ENCODE assay signal across 5 worm cellular contexts in the genomic region with DNA sequence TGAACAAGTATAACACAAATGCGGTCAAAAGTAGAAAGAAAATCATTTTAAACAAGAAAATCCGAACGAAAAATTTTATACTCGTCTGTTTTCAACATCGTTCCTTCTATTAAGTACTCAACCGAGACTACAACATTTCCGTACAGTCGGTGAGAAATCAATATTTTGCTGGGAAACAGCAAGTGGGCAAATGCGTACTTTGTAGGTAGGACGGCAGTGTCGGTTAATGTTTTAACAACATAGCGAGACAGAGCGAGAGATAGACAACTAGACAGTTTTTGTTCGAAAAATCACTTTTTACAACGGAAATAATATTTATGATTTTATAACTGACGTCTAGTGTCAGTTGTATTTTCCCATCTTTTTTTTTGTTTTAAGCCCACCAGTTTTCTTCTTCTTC.
TF ChIP-seq lines count a peak whose summit lies in the region.

cyp-33A1 (minus strand) TSS at position 72 of the 400 bp plus-strand sequence.

TF ChIP-seq in whole organism, L1 larva, 84 proteins besides CTCF, POLR2A, EP300 and RAD21 (continues in another document):
- TF ChIP-seq nhr-19 (GFP tag; conservative IDR thresholded peaks at IDR 0.05; lab: Robert Waterston, UW) (peak; percentile 16; the same call in 1 of the 2 replicates), hpl-2 (GFP tag; optimal IDR thresholded peaks at IDR 0.05; lab: Kevin White, UChicago) (no peak), aly-2 (tag; optimal IDR thresholded peaks at IDR 0.05; lab: Kevin White, UChicago) (no peak), nhr-90 (tag; optimal IDR thresholded peaks at IDR 0.05; lab: Kevin White, UChicago; ENCODE audit: poor library complexity) (peak; percentile 20), unc-30 (tag; optimal IDR thresholded peaks at IDR 0.05; lab: Kevin White, UChicago) (no peak), mdl-1 (tag; optimal IDR thresholded peaks at IDR 0.05; lab: Kevin White, UChicago) (peak in 1 of 2 experiments; percentile 16), dpl-1 (GFP tag; optimal IDR thresholded peaks at IDR 0.05; lab: Kevin White, UChicago) (no peak), unc-98 (GFP tag; IDR thresholded peaks at IDR 0.05; lab: Robert Waterston, UW) (no peak), egl-27 (tag; optimal IDR thresholded peaks at IDR 0.05; lab: Kevin White, UChicago) (no peak), isw-1 (GFP tag; IDR thresholded peaks at IDR 0.05; lab: Robert Waterston, UW) (no peak), nhr-20 (tag; optimal IDR thresholded peaks at IDR 0.05; lab: Kevin White, UChicago) (peak; percentile 75), aha-1 (tag; optimal IDR thresholded peaks at IDR 0.05; lab: Kevin White, UChicago) (no peak), nhr-85 (tag; lab: Kevin White, UChicago) (peak; percentile 81), elt-2 (tag; optimal IDR thresholded peaks at IDR 0.05; lab: Kevin White, UChicago) (peak; percentile 8), unc-130 (tag; optimal IDR thresholded peaks at IDR 0.05; lab: Kevin White, UChicago) (no peak), nhr-84 (tag; optimal IDR thresholded peaks at IDR 0.05; lab: Kevin White, UChicago) (no peak), nhr-47 (tag; optimal IDR thresholded peaks at IDR 0.05; lab: Kevin White, UChicago) (no peak), ztf-4 (tag; optimal IDR thresholded peaks at IDR 0.05; lab: Kevin White, UChicago) (no peak)

TF ChIP-seq in whole organism, L2 larva, 48 proteins besides CTCF, POLR2A, EP300 and RAD21:
- TF ChIP-seq nhr-10 (tag; optimal IDR thresholded peaks at IDR 0.05; lab: Kevin White, UChicago) (no peak), crh-2 (tag; optimal IDR thresholded peaks at IDR 0.05; lab: Kevin White, UChicago) (peak; percentile 30), fos-1 (tag; optimal IDR thresholded peaks at IDR 0.05; lab: Kevin White, UChicago) (peak; percentile 34), nhr-129 (tag; optimal IDR thresholded peaks at IDR 0.05; lab: Kevin White, UChicago) (peak; percentile 21), sma-9 (GFP tag; optimal IDR thresholded peaks at IDR 0.05; lab: Kevin White, UChicago) (peak; percentile 80), sma-9 (tag; optimal IDR thresholded peaks at IDR 0.05; lab: Kevin White, UChicago) (no peak)

TF ChIP-seq in whole organism, L3 larva, 47 proteins besides CTCF, POLR2A, EP300 and RAD21:
- TF ChIP-seq pqm-1 (tag; optimal IDR thresholded peaks at IDR 0.05; lab: Kevin White, UChicago) = peak; percentile 74
- TF ChIP-seq nhr-23 (tag; optimal IDR thresholded peaks at IDR 0.05; lab: Kevin White, UChicago) = peak; percentile 36
- peak; percentile 29 for TF ChIP-seq egl-5 (tag; optimal IDR thresholded peaks at IDR 0.05; lab: Kevin White, UChicago)
- peak; percentile 25 for TF ChIP-seq nhr-25 (tag; optimal IDR thresholded peaks at IDR 0.05; lab: Kevin White, UChicago)
- TF ChIP-seq ceh-28 (tag; optimal IDR thresholded peaks at IDR 0.05; lab: Kevin White, UChicago) = peak; percentile 65
- no peak for TF ChIP-seq nhr-77 (tag; optimal IDR thresholded peaks at IDR 0.05; lab: Kevin White, UChicago)
- TF ChIP-seq ztf-11 (tag; optimal IDR thresholded peaks at IDR 0.05; lab: Kevin White, UChicago) = no peak
- TF ChIP-seq elt-2 (tag; optimal IDR thresholded peaks at IDR 0.05; lab: Kevin White, UChicago) = peak; percentile 32
TF ChIP-seq in whole organism, L3 larva: peak in this region for 6.

TF ChIP-seq in whole organism, L4 larva, 104 proteins besides CTCF, POLR2A, EP300 and RAD21:
- no peak for TF ChIP-seq set-16 (GFP tag; IDR thresholded peaks at IDR 0.05; lab: Robert Waterston, UW)
- peak in 1 of 2 experiments; percentile 27 for TF ChIP-seq mdl-1 (tag; optimal IDR thresholded peaks at IDR 0.05; lab: Kevin White, UChicago)
- no peak for TF ChIP-seq madf-9 (GFP tag; conservative IDR thresholded peaks at IDR 0.05; lab: Robert Waterston, UW)
- TF ChIP-seq lir-3 (tag; optimal IDR thresholded peaks at IDR 0.05; lab: Kevin White, UChicago) = no peak
- TF ChIP-seq mxl-3 (GFP tag; optimal IDR thresholded peaks at IDR 0.05; lab: Kevin White, UChicago) = peak; percentile 15
- no peak for TF ChIP-seq nhr-42 (GFP tag; IDR thresholded peaks at IDR 0.05; lab: Robert Waterston, UW)
- TF ChIP-seq cey-2 (tag; optimal IDR thresholded peaks at IDR 0.05; lab: Kevin White, UChicago; ENCODE audit: borderline replicate concordance, insufficient read depth) = no peak
- no peak for TF ChIP-seq dpl-1 (GFP tag; optimal IDR thresholded peaks at IDR 0.05; lab: Kevin White, UChicago)
- TF ChIP-seq nhr-28 (tag; optimal IDR thresholded peaks at IDR 0.05; lab: Kevin White, UChicago) = peak; percentile 100
- no peak for TF ChIP-seq nhr-41 (GFP tag; IDR thresholded peaks at IDR 0.05; lab: Robert Waterston, UW)
- peak; percentile 38 for TF ChIP-seq nhr-77 (tag; optimal IDR thresholded peaks at IDR 0.05; lab: Kevin White, UChicago)
- TF ChIP-seq nhr-111 (GFP tag; optimal IDR thresholded peaks at IDR 0.05; lab: Kevin White, UChicago) = no peak
- no peak for TF ChIP-seq tra-1 (GFP tag; IDR thresholded peaks at IDR 0.05; lab: Robert Waterston, UW)
- TF ChIP-seq daf-16 (GFP tag; optimal IDR thresholded peaks at IDR 0.05; lab: Kevin White, UChicago) = no peak
- peak; percentile 88 for TF ChIP-seq daf-16 (tag; optimal IDR thresholded peaks at IDR 0.05; lab: Kevin White, UChicago)
- TF ChIP-seq dmd-6 (GFP tag; IDR thresholded peaks at IDR 0.05; lab: Robert Waterston, UW) = no peak
- TF ChIP-seq ceh-28 (tag; optimal IDR thresholded peaks at IDR 0.05; lab: Kevin White, UChicago) = no peak
- TF ChIP-seq sdz-12 (GFP tag; optimal IDR thresholded peaks at IDR 0.05; lab: Kevin White, UChicago) = no peak
- no peak for TF ChIP-seq lin-13 (GFP tag; optimal IDR thresholded peaks at IDR 0.05; lab: Kevin White, UChicago)
- no peak for TF ChIP-seq nhr-48 (tag; optimal IDR thresholded peaks at IDR 0.05; lab: Kevin White, UChicago)
- peak; percentile 51 for TF ChIP-seq dve-1 (tag; optimal IDR thresholded peaks at IDR 0.05; lab: Kevin White, UChicago; ENCODE audit: insufficient read depth)
- TF ChIP-seq F10B5.3 (tag; optimal IDR thresholded peaks at IDR 0.05; lab: Kevin White, UChicago) = no peak

TF ChIP-seq in whole organism, young adult, 124 proteins besides CTCF, POLR2A, EP300 and RAD21:
- TF ChIP-seq attf-5 (GFP tag; optimal IDR thresholded peaks at IDR 0.05; lab: Kevin White, UChicago) = peak; percentile 47
- TF ChIP-seq cebp-2 (GFP tag; IDR thresholded peaks at IDR 0.05; lab: Robert Waterston, UW) = no peak
- no peak for TF ChIP-seq fkh-3 (tag; optimal IDR thresholded peaks at IDR 0.05; lab: Kevin White, UChicago)
- TF ChIP-seq pbrm-1 (GFP tag; IDR thresholded peaks at IDR 0.05; lab: Robert Waterston, UW) = no peak
- peak; percentile 30 for TF ChIP-seq nhr-80 (tag; optimal IDR thresholded peaks at IDR 0.05; lab: Kevin White, UChicago)
- TF ChIP-seq unc-62 (GFP tag; optimal IDR thresholded peaks at IDR 0.05; lab: Kevin White, UChicago) = no peak
- peak; percentile 33 for TF ChIP-seq F23B12.7 (tag; optimal IDR thresholded peaks at IDR 0.05; lab: Kevin White, UChicago; ENCODE audit: insufficient read depth)
